Worm (Caenorhabditis elegans): ENCODE measurements around the gene str-248.

- TF ChIP-seq pha-2 (tag; optimal IDR thresholded peaks at IDR 0.05), result no peak
- TF ChIP-seq madf-2 (tag; optimal IDR thresholded peaks at IDR 0.05), result no peak
- no peak for TF ChIP-seq nhr-232 (tag; optimal IDR thresholded peaks at IDR 0.05)
- TF ChIP-seq sox-2 (GFP tag; IDR thresholded peaks at IDR 0.05), result no peak
- TF ChIP-seq ceh-14 (tag; optimal IDR thresholded peaks at IDR 0.05), result no peak
- TF ChIP-seq hlh-30 (tag; optimal IDR thresholded peaks at IDR 0.05; ENCODE audit: insufficient read depth), result no peak
- no peak for TF ChIP-seq sox-4 (tag; optimal IDR thresholded peaks at IDR 0.05)
- no peak for TF ChIP-seq tbx-7 (tag; optimal IDR thresholded peaks at IDR 0.05)
- TF ChIP-seq ceh-34 (tag; optimal IDR thresholded peaks at IDR 0.05), result no peak
- no peak for TF ChIP-seq elt-2 (tag; optimal IDR thresholded peaks at IDR 0.05)
- TF ChIP-seq ceh-24 (tag; optimal IDR thresholded peaks at IDR 0.05), result no peak
These were observed 24.7 kb upstream of the str-248 start, which contains the start of gene F53E4.2 for ce11 chrV:15654124-15654523.
